Worm (Caenorhabditis elegans): ENCODE results near the gene T24D5.6.
A peak's percentile ranks its signal among the peaks of the same experiment; 100 is the strongest.

ce11 chrX:12627797-12628196 is 24.4 kb downstream of the T24D5.6 start:
- no peak for TF ChIP-seq ceh-8 (GFP tag; optimal IDR thresholded peaks at IDR 0.05)
- no peak for TF ChIP-seq ztf-11 (tag; optimal IDR thresholded peaks at IDR 0.05)
- no peak for TF ChIP-seq efl-1 (optimal IDR thresholded peaks at IDR 0.05)
- TF ChIP-seq efl-1 (GFP tag; optimal IDR thresholded peaks at IDR 0.05 in 1 of 2) = no peak
- no peak for TF ChIP-seq unc-86 (tag; optimal IDR thresholded peaks at IDR 0.05)
- TF ChIP-seq fkh-10 (GFP tag; optimal IDR thresholded peaks at IDR 0.05) = no peak
- no peak for TF ChIP-seq egl-13 (tag; optimal IDR thresholded peaks at IDR 0.05)
- peak; percentile 62 for TF ChIP-seq pqm-1 (tag; optimal IDR thresholded peaks at IDR 0.05)
- no peak for TF ChIP-seq skn-1 (tag; optimal IDR thresholded peaks at IDR 0.05)
- no peak for TF ChIP-seq snpc-4 (tag; optimal IDR thresholded peaks at IDR 0.05)
